Fruit fly (Drosophila melanogaster) S2 (cell line): Measurements from ENCODE around the gene CG43139.

ENCODE experiments used
- CG8478 ChIP-seq: fragments of >200 bp; optimal IDR thresholded peaks from 2 replicates; lab custom pipeline; 2018
- CTCF ChIP-seq, 2 experiments: fragments of >200 bp; optimal IDR thresholded peaks; 2 replicates each; lab custom pipeline; 2018

- TF ChIP-seq CTCF (optimal IDR thresholded peaks at IDR 0.05; lab: Kevin White, UChicago): no peak
- TF ChIP-seq CG8478: no peak
Observed at dm6 chr3R:27533225-27533624, 31.4 kb upstream of the CG43139 start.
